Fruit fly (Drosophila melanogaster): ENCODE measurements around the gene CG15529.

- TF ChIP-seq Dfd (GFP tag; optimal IDR thresholded peaks at IDR 0.05) (no peak), pan (optimal IDR thresholded peaks at IDR 0.05) (no peak), Vsx2 (GFP tag; optimal IDR thresholded peaks at IDR 0.05; ENCODE audit: partially characterized antibody) (no peak), psq (GFP tag; optimal IDR thresholded peaks at IDR 0.05) (no peak), woc (GFP tag; optimal IDR thresholded peaks at IDR 0.05) (no peak), Abd-B (GFP tag; optimal IDR thresholded peaks at IDR 0.05) (no peak), Jra (GFP tag; optimal IDR thresholded peaks at IDR 0.05) (no peak), Hr78 (GFP tag; optimal IDR thresholded peaks at IDR 0.05) (no peak)
These were observed 12.3 kb downstream of the CG15529 start for dm6 chr3R:30164162-30164561.
